Worm (Caenorhabditis elegans) whole organism, L4 larva: ENCODE results near the gene fbxa-36.

Source experiments
- D1046.2 ChIP-seq: fragments of 200-800 bp; sonication (Bioruptor generic); IDR thresholded peaks from 2 replicates; pipeline ENCODE4 v1.3.6; 2022; ENCODE audit warnings: missing genetic modification characterization, missing compliant biosample characterization
- F26F4.8 ChIP-seq: fragments of 200-800 bp; sonication (Bioruptor generic); conservative IDR thresholded peaks from 2 replicates; pipeline ENCODE4 v1.3.6; 2022; ENCODE audit warnings: missing genetic modification characterization, missing compliant biosample characterization
- T26A8.4 ChIP-seq: fragments of 200-800 bp; sonication (Bioruptor generic); IDR thresholded peaks from 2 replicates; pipeline ENCODE4 v1.3.6; 2022; ENCODE audit warnings: missing genetic modification characterization, missing compliant biosample characterization
- Y5F2A.4 ChIP-seq: fragments of 200-800 bp; sonication (Bioruptor generic); optimal IDR thresholded peaks from 2 replicates; lab custom pipeline; 2018; ENCODE audit warnings: mild to moderate bottlenecking, missing genetic modification characterization, missing compliant biosample characterization
- ZK337.2 ChIP-seq: fragments of 200-800 bp; sonication (Bioruptor generic); IDR thresholded peaks from 2 replicates; pipeline ENCODE4 v1.3.6; 2022; ENCODE audit warnings: missing genetic modification reagents, missing genetic modification characterization, missing compliant biosample characterization
- aha-1 ChIP-seq: fragments of 150-350 bp; peaks from one replicate; lab custom pipeline; 2014; ENCODE audit warnings: missing biosample characterization, missing genetic modification characterization
- aly-2 ChIP-seq: sonication (generic microtip); optimal IDR thresholded peaks from 2 replicates; lab custom pipeline; 2018; ENCODE audit warnings: missing biosample characterization, missing genetic modification characterization
- arid-1 ChIP-seq: fragments of 200-800 bp; sonication (Bioruptor generic); conservative IDR thresholded peaks from 2 replicates; pipeline ENCODE4 v1.3.6; 2022; ENCODE audit warnings: missing genetic modification reagents, missing genetic modification characterization, missing compliant biosample characterization
- attf-4 ChIP-seq: sonication (generic microtip); optimal IDR thresholded peaks from 3 replicates; lab custom pipeline; 2017; ENCODE audit warnings: missing biosample characterization, missing genetic modification characterization
- ceh-20 ChIP-seq: fragments of 200-800 bp; sonication (Bioruptor generic); IDR thresholded peaks from 2 replicates; pipeline ENCODE4 v1.3.6; 2022; ENCODE audit warnings: missing genetic modification reagents, missing genetic modification characterization, missing compliant biosample characterization
- ctbp-1 ChIP-seq: fragments of 200-800 bp; sonication (Bioruptor generic); IDR thresholded peaks from 2 replicates; pipeline ENCODE4 v1.3.6; 2022; ENCODE audit warnings: missing genetic modification reagents, missing genetic modification characterization, missing compliant biosample characterization
- daf-19 ChIP-seq: fragments of 200-800 bp; sonication (Bioruptor generic); conservative IDR thresholded peaks from 2 replicates; pipeline ENCODE4 v1.3.6; 2022; ENCODE audit warnings: missing genetic modification characterization, missing compliant biosample characterization
- dmd-8 ChIP-seq: fragments of 200-800 bp; sonication (Bioruptor generic); IDR thresholded peaks from 2 replicates; pipeline ENCODE4 v1.3.6; 2022; ENCODE audit warnings: missing genetic modification characterization, missing compliant biosample characterization
- duxl-1 ChIP-seq: sonication (generic microtip); optimal IDR thresholded peaks from 2 replicates; lab custom pipeline; 2016; ENCODE audit warnings: mild to moderate bottlenecking, missing genetic modification characterization, moderate library complexity, missing compliant biosample characterization; ENCODE audit not compliant: poor library complexity
- dve-1 ChIP-seq: sonication (generic microtip); optimal IDR thresholded peaks from 2 replicates; lab custom pipeline; 2017; ENCODE audit warnings: antibody characterized with exemption, mild to moderate bottlenecking, missing genetic modification characterization, missing compliant biosample characterization; ENCODE audit not compliant: insufficient read depth
- egl-43 ChIP-seq: fragments of 200-800 bp; sonication (Bioruptor generic); IDR thresholded peaks from 2 replicates; pipeline ENCODE4 v1.3.6; 2022; ENCODE audit warnings: missing genetic modification reagents, missing genetic modification characterization, missing compliant biosample characterization
- hlh-11 ChIP-seq: fragments of 200-800 bp; sonication (Bioruptor generic); optimal IDR thresholded peaks from 2 replicates; lab custom pipeline; 2018; ENCODE audit warnings: mild to moderate bottlenecking, missing genetic modification characterization, missing compliant biosample characterization
- hmg-1.1 ChIP-seq: fragments of 200-800 bp; sonication (Bioruptor generic); IDR thresholded peaks from 2 replicates; pipeline ENCODE4 v1.3.6; 2022; ENCODE audit warnings: missing genetic modification reagents, missing genetic modification characterization, missing compliant biosample characterization
- lin-1 ChIP-seq: fragments of 200-800 bp; sonication (Bioruptor generic); IDR thresholded peaks from 2 replicates; pipeline ENCODE4 v1.3.6; 2022; ENCODE audit warnings: missing genetic modification reagents, missing genetic modification characterization, missing compliant biosample characterization
- lin-15B ChIP-seq: fragments of 150-350 bp; sonication (generic microtip); optimal IDR thresholded peaks from 3 replicates; lab custom pipeline; 2014; ENCODE audit warnings: missing biosample characterization, missing genetic modification characterization
- lin-38 ChIP-seq: fragments of 200-800 bp; sonication (Bioruptor generic); IDR thresholded peaks from 2 replicates; pipeline ENCODE4 v1.3.6; 2022; ENCODE audit warnings: missing genetic modification reagents, missing genetic modification characterization, missing compliant biosample characterization
- lsy-2 ChIP-seq, 2 experiments: fragments of 150-350 bp in 1 of 2; sonication (generic microtip) in 1 of 2; optimal IDR thresholded peaks; 2 replicates each; lab custom pipeline; 2014 to 2017; ENCODE audit warnings: missing biosample characterization in 2 of 2, missing genetic modification characterization in 2 of 2
- madf-5 ChIP-seq, 2 experiments: fragments of 200-800 bp; sonication (Bioruptor generic); IDR thresholded peaks; 2 replicates each; pipeline ENCODE4 v1.3.6; 2022; ENCODE audit warnings: missing compliant biosample characterization in 2 of 2, missing genetic modification characterization in 2 of 2
- mdl-1 ChIP-seq, 2 experiments: fragments of 150-350 bp in 1 of 2; sonication (generic microtip) in 1 of 2; optimal IDR thresholded peaks; 2 replicates each; lab custom pipeline; 2014 to 2017; ENCODE audit warnings: missing biosample characterization in 2 of 2, missing genetic modification characterization in 2 of 2
- mdt-29 ChIP-seq: fragments of 200-800 bp; sonication (Bioruptor generic); IDR thresholded peaks from 2 replicates; pipeline ENCODE4 v1.3.6; 2022; ENCODE audit warnings: missing genetic modification reagents, missing genetic modification characterization, missing compliant biosample characterization
- mep-1 ChIP-seq: fragments of 150-350 bp; sonication (generic microtip); optimal IDR thresholded peaks from 3 replicates; lab custom pipeline; 2014; ENCODE audit warnings: missing biosample characterization, missing genetic modification characterization
- nhr-102 ChIP-seq: sonication (generic microtip); optimal IDR thresholded peaks from 2 replicates; lab custom pipeline; 2016; ENCODE audit warnings: mild to moderate bottlenecking, missing genetic modification characterization, moderate library complexity, missing compliant biosample characterization
- nhr-11 ChIP-seq: fragments of 150-350 bp; optimal IDR thresholded peaks from 2 replicates; lab custom pipeline; 2014; ENCODE audit warnings: missing biosample characterization, missing genetic modification characterization
- nhr-237 ChIP-seq: sonication (generic microtip); optimal IDR thresholded peaks from 2 replicates; lab custom pipeline; 2017; ENCODE audit warnings: missing biosample characterization, missing genetic modification characterization
- nhr-25 ChIP-seq: sonication (generic microtip); optimal IDR thresholded peaks from 2 replicates; lab custom pipeline; 2017; ENCODE audit warnings: missing genetic modification characterization, mild to moderate bottlenecking, missing compliant biosample characterization, antibody characterized with exemption, moderate library complexity, borderline replicate concordance; ENCODE audit not compliant: insufficient read depth
- nhr-41 ChIP-seq: fragments of 200-800 bp; sonication (Bioruptor generic); IDR thresholded peaks from 2 replicates; pipeline ENCODE4 v1.3.6; 2022; ENCODE audit warnings: missing genetic modification reagents, missing genetic modification characterization, missing compliant biosample characterization
- nhr-6 ChIP-seq: fragments of 150-350 bp; optimal IDR thresholded peaks from 2 replicates; lab custom pipeline; 2014; ENCODE audit warnings: missing biosample characterization, missing genetic modification characterization
- nhr-77 ChIP-seq: fragments of 150-350 bp; optimal IDR thresholded peaks from 2 replicates; lab custom pipeline; 2014; ENCODE audit warnings: missing biosample characterization, missing genetic modification characterization
- pha-4 ChIP-seq, 2 experiments: fragments of 150-350 bp in 1 of 2; fragments of 200-800 bp in 1 of 2; sonication (Bioruptor generic) in 1 of 2; IDR thresholded peaks in 1 of 2; optimal IDR thresholded peaks in 1 of 2; 2 replicates each; pipeline versions ENCODE4 v1.3.6 to Lab custom; 2014 to 2022; ENCODE audit warnings: missing genetic modification characterization in 2 of 2, missing genetic modification reagents in 2 of 2, missing biosample characterization in 1 of 2, missing compliant biosample characterization in 1 of 2
- sdz-12 ChIP-seq: fragments of 200-800 bp; sonication (Bioruptor generic); optimal IDR thresholded peaks from 2 replicates; lab custom pipeline; 2018; ENCODE audit warnings: mild to moderate bottlenecking, missing genetic modification characterization, missing compliant biosample characterization
- skn-1 ChIP-seq: fragments of 150-350 bp; optimal IDR thresholded peaks from 2 replicates; lab custom pipeline; 2014; ENCODE audit warnings: missing biosample characterization, missing genetic modification characterization
- snpc-1.2 ChIP-seq: fragments of 200-800 bp; sonication (Bioruptor generic); IDR thresholded peaks from 2 replicates; pipeline ENCODE4 v1.3.6; 2022; ENCODE audit warnings: missing genetic modification reagents, missing genetic modification characterization, missing compliant biosample characterization
- snpc-4 ChIP-seq: fragments of 150-350 bp; optimal IDR thresholded peaks from 2 replicates; lab custom pipeline; 2014; ENCODE audit warnings: missing biosample characterization, missing genetic modification characterization
- spr-3 ChIP-seq: fragments of 200-800 bp; sonication (Bioruptor generic); optimal IDR thresholded peaks from 2 replicates; lab custom pipeline; 2018; ENCODE audit warnings: mild to moderate bottlenecking, missing genetic modification characterization, missing compliant biosample characterization
- unc-130 ChIP-seq: sonication (generic microtip); optimal IDR thresholded peaks from 2 replicates; lab custom pipeline; 2016; ENCODE audit warnings: missing genetic modification reagents, missing genetic modification characterization, missing compliant biosample characterization
- unc-39 ChIP-seq: sonication (generic microtip); optimal IDR thresholded peaks from 2 replicates; lab custom pipeline; 2017; ENCODE audit warnings: missing biosample characterization, missing genetic modification characterization
- vab-7 ChIP-seq: fragments of 200-800 bp; sonication (Bioruptor generic); IDR thresholded peaks from 2 replicates; pipeline ENCODE4 v1.3.6; 2022; ENCODE audit warnings: missing genetic modification reagents, missing genetic modification characterization, missing compliant biosample characterization
- zfp-2 ChIP-seq: sonication (generic microtip); optimal IDR thresholded peaks from 2 replicates; lab custom pipeline; 2016; ENCODE audit warnings: mild to moderate bottlenecking, missing genetic modification characterization, missing compliant biosample characterization
- zfp-3 ChIP-seq: fragments of 200-800 bp; sonication (Bioruptor generic); conservative IDR thresholded peaks from 2 replicates; pipeline ENCODE4 v1.3.6; 2022; ENCODE audit warnings: missing genetic modification reagents, missing genetic modification characterization, missing compliant biosample characterization
- zip-11 ChIP-seq: fragments of 200-800 bp; sonication (Bioruptor generic); IDR thresholded peaks from 2 replicates; pipeline ENCODE4 v1.3.6; 2022; ENCODE audit warnings: missing genetic modification characterization, missing compliant biosample characterization

The fbxa-36 gene

DNA sequence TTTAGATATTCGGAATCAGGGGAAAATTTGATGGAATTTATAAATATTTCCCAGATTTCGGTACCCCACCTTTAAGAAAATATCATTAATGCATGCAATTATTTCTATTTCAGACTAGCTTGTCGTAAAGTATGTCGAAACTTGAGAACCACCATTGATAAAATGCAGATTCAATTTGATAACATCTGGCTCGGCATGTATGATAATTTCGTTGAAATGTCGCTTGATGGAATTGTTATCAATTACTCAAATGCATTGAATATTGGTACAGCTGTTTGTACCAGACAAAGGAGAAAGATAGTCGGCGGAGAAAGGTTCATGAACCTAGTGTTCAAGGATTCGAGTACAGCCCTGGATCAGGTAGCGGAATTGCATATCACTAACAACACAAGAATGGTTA, 38.9 kb upstream of the fbxa-36 start, which contains the start of gene Y82E9BL.19 (continued):
- no peak for TF ChIP-seq hmg-1.1 (GFP tag; lab: Robert Waterston, UW)

DNA sequence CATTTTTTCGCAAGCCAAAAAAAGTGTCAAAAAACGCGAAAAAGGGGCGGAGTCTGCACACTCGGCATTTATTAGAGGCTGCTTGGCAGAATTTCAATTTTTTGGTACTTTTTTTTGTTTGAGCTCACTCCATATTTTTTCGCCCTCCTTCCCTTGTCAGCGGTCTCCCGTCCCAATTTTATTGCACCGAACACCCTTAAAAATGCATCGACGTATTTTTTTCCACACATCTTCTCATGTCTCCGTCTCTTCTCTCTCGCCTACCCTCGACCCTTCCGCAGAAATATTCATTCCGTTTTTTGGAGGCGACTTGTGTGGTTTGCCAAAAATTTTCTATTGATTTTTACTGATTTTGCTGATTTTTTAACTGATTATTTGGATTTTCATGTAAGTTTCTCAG, 33.5 kb upstream of the fbxa-36 start, which contains the start of gene Y82E9BL.18:
Gene Y82E9BL.18, plus strand, starts transcription at position 301 of the 400 bp plus-strand sequence.
- TF ChIP-seq aha-1 (peak; percentile 23), spr-3 (GFP tag; lab: Kevin White, UChicago) (no peak), ctbp-1 (GFP tag; lab: Robert Waterston, UW) (no peak), lsy-2 (tag; optimal IDR thresholded peaks at IDR 0.05; lab: Kevin White, UChicago) (no peak), zip-11 (no peak), nhr-11 (no peak), T26A8.4 (GFP tag; lab: Robert Waterston, UW) (no peak), hlh-11 (tag; lab: Kevin White, UChicago) (no peak)

DNA sequence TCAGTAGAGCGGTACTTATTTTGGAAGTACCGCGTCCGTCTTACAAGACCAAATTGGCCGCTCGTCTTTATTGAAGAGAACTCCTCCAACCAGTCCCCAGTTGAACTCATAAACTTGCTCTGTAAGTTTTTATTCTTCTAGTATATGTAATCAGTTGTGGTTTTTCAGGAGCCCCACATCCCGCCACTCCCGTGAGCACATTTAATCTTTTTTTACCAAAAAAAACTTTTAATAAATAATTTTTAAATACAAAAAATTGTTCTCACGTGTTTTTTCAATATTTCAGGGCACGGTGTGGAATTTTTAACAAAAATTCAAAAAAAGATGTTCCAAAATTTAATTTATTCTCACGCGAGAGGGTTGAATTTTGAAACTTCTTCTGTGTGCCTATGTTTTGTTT, 31.5 kb upstream of the fbxa-36 start, which contains the start of gene fbxa-14:
Gene fbxa-14, minus strand, starts transcription at position 101 of the 400 bp plus-strand sequence.
- TF ChIP-seq daf-19 (GFP tag; lab: Robert Waterston, UW) (no peak), mep-1 (tag; lab: Kevin White, UChicago) (no peak), madf-5 (GFP tag; IDR thresholded peaks at IDR 0.05; lab: Robert Waterston, UW) (no peak), ctbp-1 (GFP tag; lab: Robert Waterston, UW) (no peak), ceh-20 (GFP tag; lab: Robert Waterston, UW) (no peak), F26F4.8 (GFP tag; lab: Robert Waterston, UW) (no peak), ZK337.2 (no peak), duxl-1 (tag; lab: Kevin White, UChicago) (no peak), aly-2 (tag; lab: Kevin White, UChicago) (no peak), spr-3 (GFP tag; lab: Kevin White, UChicago) (no peak), pha-4 (GFP tag; IDR thresholded peaks at IDR 0.05; lab: Robert Waterston, UW) (no peak), pha-4 (tag; optimal IDR thresholded peaks at IDR 0.05; lab: Kevin White, UChicago) (no peak), nhr-237 (no peak), vab-7 (GFP tag; lab: Robert Waterston, UW) (no peak), hmg-1.1 (GFP tag; lab: Robert Waterston, UW) (no peak), nhr-77 (no peak), snpc-1.2 (GFP tag; lab: Robert Waterston, UW) (no peak), mdt-29 (no peak), snpc-4 (tag; lab: Kevin White, UChicago) (no peak), egl-43 (GFP tag; lab: Robert Waterston, UW) (no peak)

DNA sequence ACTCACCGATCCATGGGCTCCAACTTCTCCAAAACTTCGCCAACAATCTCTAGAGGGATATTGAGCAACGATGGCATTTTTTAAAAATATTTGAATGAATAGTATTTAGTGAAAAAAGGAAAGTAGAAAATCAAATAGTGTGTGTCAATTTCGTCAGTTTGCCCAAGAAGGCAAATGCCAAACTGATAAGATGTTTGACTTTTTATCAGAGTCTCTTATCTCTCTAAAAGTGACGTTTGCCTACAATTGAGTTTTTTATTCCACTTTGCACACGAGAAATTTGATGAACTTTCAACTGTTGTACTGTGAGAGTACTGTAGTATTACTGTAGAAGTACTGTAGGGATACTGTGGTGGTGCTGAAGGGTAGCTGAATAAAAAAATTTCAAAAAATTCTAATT, 30.5 kb upstream of the fbxa-36 start:
- TF ChIP-seq arid-1 (GFP tag; lab: Robert Waterston, UW) (no peak), sdz-12 (GFP tag; lab: Kevin White, UChicago) (no peak), attf-4 (tag; lab: Kevin White, UChicago) (no peak), lin-15B (tag; lab: Kevin White, UChicago) (no peak), daf-19 (GFP tag; lab: Robert Waterston, UW) (no peak), lin-1 (GFP tag; lab: Robert Waterston, UW) (no peak), zfp-3 (GFP tag; lab: Robert Waterston, UW) (no peak), Y5F2A.4 (no peak), nhr-77 (peak; percentile 63), dmd-8 (no peak), skn-1 (tag; lab: Kevin White, UChicago) (no peak), dve-1 (tag; lab: Kevin White, UChicago) (peak; percentile 19), unc-130 (GFP tag; lab: Kevin White, UChicago) (no peak), lsy-2 (tag; optimal IDR thresholded peaks at IDR 0.05; lab: Kevin White, UChicago) (peak in 1 of 2 experiments; percentile 36), ceh-20 (GFP tag; lab: Robert Waterston, UW) (no peak), D1046.2 (GFP tag; lab: Robert Waterston, UW) (no peak), hmg-1.1 (GFP tag; lab: Robert Waterston, UW) (no peak), unc-39 (tag; lab: Kevin White, UChicago) (no peak), nhr-6 (tag; lab: Kevin White, UChicago) (peak; percentile 84), madf-5 (GFP tag; IDR thresholded peaks at IDR 0.05; lab: Robert Waterston, UW) (no peak), nhr-41 (GFP tag; lab: Robert Waterston, UW) (peak; percentile 41; the same call in 1 of the 2 replicates), nhr-25 (tag; lab: Kevin White, UChicago) (no peak), nhr-102 (tag; lab: Kevin White, UChicago) (no peak), mdl-1 (tag; optimal IDR thresholded peaks at IDR 0.05; lab: Kevin White, UChicago) (peak in 1 of 2 experiments; percentile 22), zfp-2 (tag; lab: Kevin White, UChicago) (no peak), lin-38 (GFP tag; lab: Robert Waterston, UW) (no peak)
